Fruit fly (Drosophila melanogaster): ENCODE measurements around the gene Oatp33Ea.

Oatp33Ea gene

DNA sequence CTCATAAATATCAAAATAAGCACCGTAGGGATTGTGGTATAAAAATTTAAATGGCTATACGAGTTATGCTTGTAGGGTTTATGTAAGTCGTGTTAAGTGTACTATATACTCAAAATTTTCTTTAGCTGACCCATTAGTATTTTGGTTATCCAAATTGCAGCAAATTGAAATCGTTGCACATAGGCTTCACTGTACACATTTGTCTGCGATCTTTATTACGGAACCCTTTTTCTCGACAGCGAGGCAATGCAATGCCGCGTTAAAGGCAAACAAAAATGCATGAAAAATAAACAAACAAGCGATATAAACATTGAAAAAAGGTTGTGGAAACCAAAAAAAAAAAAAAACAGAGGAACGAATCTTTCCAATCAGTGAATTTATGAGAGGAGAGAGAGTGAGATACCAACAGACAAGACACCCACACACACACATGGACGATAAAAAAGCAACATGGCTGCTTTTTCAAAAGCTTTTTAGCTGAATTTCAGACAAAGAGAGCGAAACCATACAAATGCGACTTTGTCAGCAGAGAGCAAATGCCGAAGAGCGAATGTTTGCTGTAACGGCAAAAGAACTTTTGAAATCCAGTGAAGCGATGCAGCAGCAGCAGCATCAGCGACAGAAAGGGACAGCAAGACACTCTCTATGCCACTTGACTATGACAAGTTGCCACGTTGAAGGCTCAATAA is 38.3 kb upstream of the Oatp33Ea start (continued):
- TF ChIP-seq bowl (GFP tag; IDR thresholded peaks at IDR 0.05) (peak; percentile 71; the same call in 1 of the 2 replicates), emc (GFP tag; optimal IDR thresholded peaks at IDR 0.05) (peak; percentile 69), CG16815 (GFP tag; optimal IDR thresholded peaks at IDR 0.05) (peak; percentile 76), pita (GFP tag; optimal IDR thresholded peaks at IDR 0.05) (no peak), CG2120 (GFP tag; optimal IDR thresholded peaks at IDR 0.05) (peak; percentile 92), zfh2 (GFP tag; optimal IDR thresholded peaks at IDR 0.05) (peak; percentile 83), CG6683 (GFP tag; optimal IDR thresholded peaks at IDR 0.05) (peak; percentile 69), vfl (GFP tag; optimal IDR thresholded peaks at IDR 0.05) (peak; percentile 80), CG11695 (GFP tag; IDR thresholded peaks at IDR 0.05) (peak; percentile 86), Deaf1 (tag; optimal IDR thresholded peaks at IDR 0.05) (peak; percentile 57), ara (GFP tag; IDR thresholded peaks at IDR 0.05) (peak; percentile 66), CG16779 (GFP tag; IDR thresholded peaks at IDR 0.05) (peak; percentile 72), CG7357 (GFP tag; IDR thresholded peaks at IDR 0.05) (peak; percentile 71; the same call in 1 of the 3 replicates), Xbp1 (GFP tag; optimal IDR thresholded peaks at IDR 0.05) (peak; percentile 91), CG8359 (GFP tag; optimal IDR thresholded peaks at IDR 0.05; ENCODE audit: borderline replicate concordance) (peak; percentile 70), pb (GFP tag; optimal IDR thresholded peaks at IDR 0.05) (peak; percentile 81), zfh1 (GFP tag; IDR thresholded peaks at IDR 0.05) (peak; percentile 87), jing (GFP tag; optimal IDR thresholded peaks at IDR 0.05) (peak; percentile 83), CG10147 (GFP tag; optimal IDR thresholded peaks at IDR 0.05) (peak; percentile 78), sd (tag; optimal IDR thresholded peaks at IDR 0.05) (peak; percentile 52), gsb (GFP tag; IDR thresholded peaks at IDR 0.05) (peak; percentile 73), cwo (GFP tag; optimal IDR thresholded peaks at IDR 0.05) (peak; percentile 78), gcm (GFP tag; optimal IDR thresholded peaks at IDR 0.05) (peak; percentile 76), ash1 (GFP tag; optimal IDR thresholded peaks at IDR 0.05) (no peak), CG13296 (GFP tag; optimal IDR thresholded peaks at IDR 0.05) (peak; percentile 88), ken (GFP tag; IDR thresholded peaks at IDR 0.05) (peak; percentile 87), CG4282 (GFP tag; optimal IDR thresholded peaks at IDR 0.05) (peak; percentile 59), Gsc (GFP tag; IDR thresholded peaks at IDR 0.05) (no peak), CG13287 (GFP tag; IDR thresholded peaks at IDR 0.05; ENCODE audit: partially characterized antibody) (peak; percentile 16; the same call in 1 of the 2 replicates), ewg (GFP tag; optimal IDR thresholded peaks at IDR 0.05) (peak; percentile 79), tup (GFP tag; optimal IDR thresholded peaks at IDR 0.05) (no peak), CG9932 (GFP tag; IDR thresholded peaks at IDR 0.05) (no peak; the same call in 1 of the 2 replicates), tx (GFP tag; optimal IDR thresholded peaks at IDR 0.05) (peak; percentile 80), CG17802 (tag; optimal IDR thresholded peaks at IDR 0.05) (peak; percentile 68), CG1647 (GFP tag; optimal IDR thresholded peaks at IDR 0.05) (peak; percentile 86), CG1603 (tag; optimal IDR thresholded peaks at IDR 0.05) (peak; percentile 92), CG3847 (GFP tag; IDR thresholded peaks at IDR 0.05) (peak; percentile 87), sr (GFP tag; IDR thresholded peaks at IDR 0.05) (no peak), CG8924 (tag; optimal IDR thresholded peaks at IDR 0.05) (peak; percentile 91), CG30020 (tag; optimal IDR thresholded peaks at IDR 0.05) (peak; percentile 48), Six4 (GFP tag; optimal IDR thresholded peaks at IDR 0.05) (peak; percentile 80), MTF-1 (GFP tag; optimal IDR thresholded peaks at IDR 0.05; ENCODE audit: borderline replicate concordance) (peak; percentile 50), CG32772 (GFP tag; IDR thresholded peaks at IDR 0.05) (peak; percentile 80), Poxn (GFP tag; IDR thresholded peaks at IDR 0.05) (peak; percentile 43; the same call in 1 of the 2 replicates), CG4854 (GFP tag; optimal IDR thresholded peaks at IDR 0.05) (peak; percentile 76), CG12104 (GFP tag; optimal IDR thresholded peaks at IDR 0.05) (peak; percentile 81), HmgD (GFP tag; optimal IDR thresholded peaks at IDR 0.05) (peak; percentile 46), Xrp1 (GFP tag; IDR thresholded peaks at IDR 0.05) (peak; percentile 90), usp (GFP tag; optimal IDR thresholded peaks at IDR 0.05) (no peak), Fer2 (tag; optimal IDR thresholded peaks at IDR 0.05) (peak; percentile 86)
